Fruit fly (Drosophila melanogaster) whole organism, prepupa: ENCODE measurements around the gene Prosbeta2.

ENCODE experiments used
- Blimp-1 ChIP-seq: fragments of 200-800 bp; sonication (Bioruptor generic); optimal IDR thresholded peaks from 3 replicates; lab custom pipeline; 2017; ENCODE audit warnings: missing biosample characterization, missing genetic modification characterization, mild to moderate bottlenecking, moderate library complexity, missing genetic modification reagents
- CG10631 ChIP-seq: fragments of 200-800 bp; sonication (Bioruptor generic); optimal IDR thresholded peaks from 2 replicates; lab custom pipeline; 2016; ENCODE audit warnings: missing biosample characterization, missing genetic modification characterization
- CG10669 ChIP-seq: fragments of 200-800 bp; sonication (Bioruptor generic); optimal IDR thresholded peaks from 3 replicates; lab custom pipeline; 2018; ENCODE audit warnings: missing biosample characterization, mild to moderate bottlenecking, missing genetic modification characterization, moderate library complexity
- CG11294 ChIP-seq: fragments of 200-800 bp; sonication (Bioruptor generic); IDR thresholded peaks from 2 replicates; pipeline ENCODE4 v1.3.6; 2022; ENCODE audit warnings: missing biosample characterization, missing genetic modification characterization
- CG11902 ChIP-seq: fragments of 200-800 bp; sonication (Bioruptor generic); optimal IDR thresholded peaks from 3 replicates; lab custom pipeline; 2016; ENCODE audit warnings: missing biosample characterization, missing genetic modification characterization
- CG1621 ChIP-seq: fragments of 200-800 bp; sonication (Bioruptor generic); optimal IDR thresholded peaks from 3 replicates; lab custom pipeline; 2018; ENCODE audit warnings: missing biosample characterization, mild to moderate bottlenecking, missing genetic modification characterization
- CG16779 ChIP-seq: fragments of 200-800 bp; sonication (Bioruptor generic); optimal IDR thresholded peaks from 3 replicates; lab custom pipeline; 2017; ENCODE audit warnings: missing biosample characterization, mild to moderate bottlenecking, missing genetic modification characterization
- CG3032 ChIP-seq: fragments of 200-800 bp; optimal IDR thresholded peaks from 2 replicates; lab custom pipeline; 2019; ENCODE audit warnings: missing biosample characterization, mild to moderate bottlenecking, missing genetic modification characterization, moderate library complexity
- CG31627 ChIP-seq: fragments of 200-800 bp; sonication (Bioruptor generic); optimal IDR thresholded peaks from 3 replicates; lab custom pipeline; 2016; ENCODE audit warnings: missing biosample characterization, missing genetic modification characterization
- CG32006 ChIP-seq: fragments of 200-800 bp; sonication (Bioruptor generic); optimal IDR thresholded peaks from 3 replicates; lab custom pipeline; 2017; ENCODE audit warnings: missing biosample characterization, mild to moderate bottlenecking, missing genetic modification characterization
- CG34406 ChIP-seq: fragments of 200-800 bp; sonication (Bioruptor generic); optimal IDR thresholded peaks from 3 replicates; lab custom pipeline; 2016; ENCODE audit warnings: missing biosample characterization, missing genetic modification characterization
- CG6163 ChIP-seq: fragments of 200-800 bp; sonication (Bioruptor generic); IDR thresholded peaks from 3 replicates; pipeline ENCODE4 v1.3.6; 2022; ENCODE audit warnings: missing biosample characterization, missing genetic modification characterization
- CG6276 ChIP-seq: fragments of 200-800 bp; sonication (Bioruptor generic); optimal IDR thresholded peaks from 2 replicates; lab custom pipeline; 2017; ENCODE audit warnings: missing biosample characterization, mild to moderate bottlenecking, missing genetic modification characterization
- CG6808 ChIP-seq: fragments of 200-800 bp; sonication (Bioruptor generic); optimal IDR thresholded peaks from 3 replicates; lab custom pipeline; 2017; ENCODE audit warnings: missing biosample characterization, missing genetic modification characterization, mild to moderate bottlenecking, moderate library complexity, missing genetic modification reagents
- CG6854 ChIP-seq: fragments of 200-800 bp; sonication (Bioruptor generic); optimal IDR thresholded peaks from 2 replicates; lab custom pipeline; 2017; ENCODE audit warnings: missing biosample characterization, mild to moderate bottlenecking, missing genetic modification characterization
- CG7368 ChIP-seq: fragments of 200-800 bp; sonication (Bioruptor generic); optimal IDR thresholded peaks from 3 replicates; lab custom pipeline; 2016; ENCODE audit warnings: missing biosample characterization, missing genetic modification characterization
- CG9139 ChIP-seq: fragments of 200-800 bp; sonication (Bioruptor generic); optimal IDR thresholded peaks from 3 replicates; lab custom pipeline; 2017; ENCODE audit warnings: missing biosample characterization, mild to moderate bottlenecking, missing genetic modification characterization
- Eip75B ChIP-seq: fragments of 200-800 bp; sonication (Bioruptor generic); optimal IDR thresholded peaks from 3 replicates; lab custom pipeline; 2016; ENCODE audit warnings: missing biosample characterization, missing genetic modification characterization
- Eip78C ChIP-seq: fragments of 200-800 bp; sonication (Bioruptor generic); peaks from one replicate; lab custom pipeline; 2016; ENCODE audit warnings: missing biosample characterization, missing genetic modification characterization
- Gug ChIP-seq: fragments of 200-800 bp; sonication (Bioruptor generic); IDR thresholded peaks from 2 replicates; pipeline ENCODE4 v1.3.6; 2022; ENCODE audit warnings: missing biosample characterization, missing genetic modification characterization
- Hr38 ChIP-seq: sonication (Bioruptor generic); optimal IDR thresholded peaks from 2 replicates; lab custom pipeline; 2016; ENCODE audit warnings: missing biosample characterization, missing genetic modification characterization
- Hr39 ChIP-seq: fragments of 200-800 bp; sonication (Bioruptor generic); optimal IDR thresholded peaks from 2 replicates; lab custom pipeline; 2016; ENCODE audit warnings: missing biosample characterization, missing genetic modification characterization
- Hr4 ChIP-seq: fragments of 200-800 bp; sonication (Bioruptor generic); optimal IDR thresholded peaks from 3 replicates; lab custom pipeline; 2016; ENCODE audit warnings: missing biosample characterization, missing genetic modification characterization
- Met ChIP-seq: fragments of 200-800 bp; sonication (Bioruptor generic); optimal IDR thresholded peaks from 3 replicates; lab custom pipeline; 2016; ENCODE audit warnings: missing biosample characterization, missing genetic modification characterization
- OdsH ChIP-seq: fragments of 200-800 bp; sonication (Bioruptor generic); optimal IDR thresholded peaks from 3 replicates; lab custom pipeline; 2016; ENCODE audit warnings: missing biosample characterization, missing genetic modification characterization
- Smox ChIP-seq: fragments of 200-800 bp; sonication (Bioruptor generic); optimal IDR thresholded peaks from 3 replicates; lab custom pipeline; 2016; ENCODE audit warnings: missing biosample characterization, missing genetic modification characterization
- Sox102F ChIP-seq: fragments of 200-800 bp; sonication (Bioruptor generic); optimal IDR thresholded peaks from 2 replicates; lab custom pipeline; 2016; ENCODE audit warnings: missing biosample characterization, mild to moderate bottlenecking, missing genetic modification characterization
- Sox15 ChIP-seq: fragments of 200-800 bp; sonication (Bioruptor generic); optimal IDR thresholded peaks from 3 replicates; lab custom pipeline; 2016; ENCODE audit warnings: missing biosample characterization, missing genetic modification characterization
- achi ChIP-seq: fragments of 200-800 bp; sonication (Bioruptor generic); optimal IDR thresholded peaks from 3 replicates; lab custom pipeline; 2016; ENCODE audit warnings: missing biosample characterization, missing genetic modification characterization
- acj6 ChIP-seq: fragments of 200-800 bp; sonication (Bioruptor generic); optimal IDR thresholded peaks from 3 replicates; lab custom pipeline; 2016; ENCODE audit warnings: missing biosample characterization, missing genetic modification characterization
- dac ChIP-seq: fragments of 200-800 bp; sonication (Bioruptor generic); optimal IDR thresholded peaks from 2 replicates; lab custom pipeline; 2017; ENCODE audit warnings: missing biosample characterization, mild to moderate bottlenecking, missing genetic modification characterization
- dsx ChIP-seq: fragments of 200-800 bp; optimal IDR thresholded peaks from 3 replicates; lab custom pipeline; 2019; ENCODE audit warnings: missing biosample characterization, mild to moderate bottlenecking, missing genetic modification characterization, moderate library complexity; ENCODE audit not compliant: poor library complexity, severe bottlenecking
- esn ChIP-seq: fragments of 200-800 bp; sonication (Bioruptor generic); optimal IDR thresholded peaks from 2 replicates; lab custom pipeline; 2016; ENCODE audit warnings: missing biosample characterization, mild to moderate bottlenecking, missing genetic modification characterization, moderate library complexity
- fd59A ChIP-seq: fragments of 200-800 bp; sonication (Bioruptor generic); optimal IDR thresholded peaks from 2 replicates; lab custom pipeline; 2017; ENCODE audit warnings: missing biosample characterization, mild to moderate bottlenecking, missing genetic modification characterization, missing genetic modification reagents
- fkh ChIP-seq: fragments of 200-800 bp; sonication (Bioruptor generic); optimal IDR thresholded peaks from 3 replicates; lab custom pipeline; 2017; ENCODE audit warnings: missing biosample characterization, mild to moderate bottlenecking, missing genetic modification characterization, moderate library complexity
- lz ChIP-seq: fragments of 200-800 bp; sonication (Bioruptor generic); optimal IDR thresholded peaks from 3 replicates; lab custom pipeline; 2016; ENCODE audit warnings: missing biosample characterization, missing genetic modification characterization
- net ChIP-seq: fragments of 200-800 bp; sonication (Bioruptor generic); optimal IDR thresholded peaks from 3 replicates; lab custom pipeline; 2016; ENCODE audit warnings: missing biosample characterization, missing genetic modification characterization
- pdm3 ChIP-seq: fragments of 200-800 bp; sonication (Bioruptor generic); optimal IDR thresholded peaks from 3 replicates; lab custom pipeline; 2016; ENCODE audit warnings: missing biosample characterization, missing genetic modification characterization
- ss ChIP-seq, 2 experiments: fragments of 200-800 bp; sonication (Bioruptor generic); optimal IDR thresholded peaks; 2 replicates in 1 of 2; 3 replicates in 1 of 2; lab custom pipeline; 2017 to 2018; ENCODE audit warnings: mild to moderate bottlenecking in 2 of 2, missing biosample characterization in 2 of 2, missing genetic modification characterization in 2 of 2, moderate library complexity in 1 of 2
- svp ChIP-seq: fragments of 200-800 bp; sonication (Bioruptor generic); peaks from one replicate; lab custom pipeline; 2016; ENCODE audit warnings: missing biosample characterization, missing genetic modification characterization
- topi ChIP-seq: fragments of 200-800 bp; sonication (Bioruptor generic); optimal IDR thresholded peaks from 3 replicates; lab custom pipeline; 2016; ENCODE audit warnings: missing biosample characterization, missing genetic modification characterization
- vri ChIP-seq: fragments of 200-800 bp; sonication (Bioruptor generic); optimal IDR thresholded peaks from 3 replicates; lab custom pipeline; 2016; ENCODE audit warnings: missing biosample characterization, mild to moderate bottlenecking, missing genetic modification characterization

The Prosbeta2 gene

DNA sequence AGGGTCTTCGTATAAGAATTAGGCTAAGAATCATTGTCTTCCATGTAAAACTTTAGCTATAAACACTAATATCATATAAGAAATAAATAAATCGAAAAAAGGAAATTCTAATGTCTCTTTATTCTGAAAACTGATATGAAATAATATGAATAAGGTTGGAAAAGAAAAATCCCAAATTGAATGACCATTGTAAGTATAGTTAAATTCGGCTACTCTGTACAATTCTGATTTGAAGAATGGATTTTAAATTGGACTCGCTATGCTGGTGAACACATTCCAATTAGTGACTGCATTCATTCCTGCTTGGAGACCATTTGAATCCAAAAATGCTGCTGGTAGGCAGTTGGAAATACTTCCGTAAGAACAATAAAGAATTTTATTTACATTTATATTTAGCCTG lies 29.5 kb upstream of the Prosbeta2 start:
- TF ChIP-seq fkh (GFP tag; lab: Kevin White, UChicago) (no peak), fd59A (GFP tag; lab: Kevin White, UChicago) (no peak), net (GFP tag; lab: Kevin White, UChicago) (no peak), CG32006 (GFP tag; lab: Kevin White, UChicago) (no peak), Met (GFP tag; lab: Kevin White, UChicago) (no peak), ss (GFP tag; optimal IDR thresholded peaks at IDR 0.05; lab: Kevin White, UChicago) (no peak), Hr38 (no peak), CG11902 (no peak), Hr39 (GFP tag; lab: Kevin White, UChicago) (no peak), CG11294 (GFP tag; lab: Robert Waterston, UW) (no peak), Blimp-1 (GFP tag; lab: Kevin White, UChicago) (no peak), CG31627 (GFP tag; lab: Kevin White, UChicago) (no peak), achi (GFP tag; lab: Kevin White, UChicago) (no peak), dac (no peak), topi (no peak)

dm6 chr3L:14971893-14972624 lies 27.7 kb upstream of the Prosbeta2 start:
- TF ChIP-seq CG11902 = no peak
- peak; percentile 11 for TF ChIP-seq topi
- TF ChIP-seq Hr39 (GFP tag; lab: Kevin White, UChicago) = peak; percentile 46
- no peak for TF ChIP-seq Blimp-1 (GFP tag; lab: Kevin White, UChicago)
- peak; percentile 40 for TF ChIP-seq Sox102F (GFP tag; lab: Kevin White, UChicago)
- TF ChIP-seq vri (GFP tag; lab: Kevin White, UChicago) = peak; percentile 3
- TF ChIP-seq CG31627 (GFP tag; lab: Kevin White, UChicago) = peak; percentile 51
- TF ChIP-seq Met (GFP tag; lab: Kevin White, UChicago) = peak; percentile 37
- TF ChIP-seq svp (GFP tag; lab: Kevin White, UChicago) = peak; percentile 74
- TF ChIP-seq fkh (GFP tag; lab: Kevin White, UChicago) = peak; percentile 16
- TF ChIP-seq Hr38 = no peak
- TF ChIP-seq lz (GFP tag; lab: Kevin White, UChicago) = no peak
- peak; percentile 0 for TF ChIP-seq OdsH (GFP tag; lab: Kevin White, UChicago)
- peak; percentile 11 for TF ChIP-seq Smox (GFP tag; lab: Kevin White, UChicago)
- TF ChIP-seq esn = peak; percentile 42

DNA sequence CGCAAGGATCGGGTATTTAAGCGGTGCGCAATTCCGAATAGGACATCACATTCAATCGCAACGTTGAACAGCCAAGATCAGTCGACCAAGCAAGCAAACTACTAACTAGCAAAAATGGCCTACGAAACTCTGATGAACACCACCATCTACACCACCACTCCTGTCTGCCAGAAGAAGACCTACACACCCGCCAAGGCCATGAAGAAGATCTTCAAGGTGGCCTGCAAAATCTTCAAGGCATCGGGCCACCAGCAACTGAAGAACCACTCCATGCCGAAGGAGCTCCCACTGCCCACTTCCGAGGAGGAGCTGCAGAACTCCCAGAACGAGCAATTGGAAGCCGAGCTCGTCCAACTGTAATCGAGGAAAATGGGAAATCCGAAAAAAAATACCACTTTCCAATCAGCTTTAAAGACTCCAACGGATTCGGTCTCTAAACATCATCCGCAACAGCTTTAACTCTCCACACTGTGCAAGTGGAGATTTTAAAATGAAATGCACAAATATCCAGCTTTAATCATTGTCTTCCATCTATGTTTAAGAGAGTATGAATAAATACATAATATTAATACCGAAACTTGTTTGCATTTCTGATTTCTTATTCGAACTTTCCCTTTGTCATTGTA lies 27.0 kb upstream of the Prosbeta2 start, which contains the start of gene Brd:
Brd (plus strand) TSS at position 43 of the 626 bp plus-strand sequence.
- TF ChIP-seq dac (no peak), acj6 (GFP tag; lab: Kevin White, UChicago) (no peak), Eip75B (GFP tag; lab: Kevin White, UChicago) (no peak), CG6163 (GFP tag; lab: Robert Waterston, UW) (0 out of 3 replicates have a peak, but pooled peaks have one; percentile 6), Eip78C (GFP tag; lab: Kevin White, UChicago) (no peak), net (GFP tag; lab: Kevin White, UChicago) (no peak), svp (GFP tag; lab: Kevin White, UChicago) (peak; percentile 42), Gug (GFP tag; lab: Robert Waterston, UW) (no peak)

- TF ChIP-seq vri (GFP tag; lab: Kevin White, UChicago) (no peak), CG6808 (GFP tag; lab: Kevin White, UChicago) (no peak), dsx (GFP tag; lab: Kevin White, UChicago) (peak; percentile 3), pdm3 (GFP tag; lab: Kevin White, UChicago) (no peak), ss (GFP tag; optimal IDR thresholded peaks at IDR 0.05; lab: Kevin White, UChicago) (peak in 1 of 2 experiments; percentile 4), CG3032 (tag; lab: Kevin White, UChicago) (no peak), Sox15 (no peak), CG6276 (GFP tag; lab: Kevin White, UChicago) (no peak), CG1621 (tag; lab: Kevin White, UChicago) (peak; percentile 39), CG31627 (GFP tag; lab: Kevin White, UChicago) (no peak), CG6854 (GFP tag; lab: Kevin White, UChicago) (no peak), CG34406 (GFP tag; lab: Kevin White, UChicago) (no peak), fkh (GFP tag; lab: Kevin White, UChicago) (no peak), CG10669 (no peak), CG9139 (GFP tag; lab: Kevin White, UChicago) (no peak), CG10631 (GFP tag; lab: Kevin White, UChicago) (peak; percentile 0), Hr4 (GFP tag; lab: Kevin White, UChicago) (no peak), CG11902 (no peak), CG16779 (tag; lab: Kevin White, UChicago) (no peak), svp (GFP tag; lab: Kevin White, UChicago) (peak; percentile 45), CG32006 (GFP tag; lab: Kevin White, UChicago) (no peak), OdsH (GFP tag; lab: Kevin White, UChicago) (no peak), CG7368 (GFP tag; lab: Kevin White, UChicago) (no peak), dac (no peak)
Observed at dm6 chr3L:14973251-14973625, 26.5 kb upstream of the Prosbeta2 start.
